Worm (Caenorhabditis elegans) whole organism, late embryonic: Measurements from ENCODE around the gene F02E11.3.
"Not testable (repeated sequence)": the region's sequence is repeated elsewhere in the genome, so short reads cannot be mapped to it uniquely, and the experiment has no call there.

Experiments used
- C08G9.2 ChIP-seq: sonication (generic microtip); optimal IDR thresholded peaks from 2 replicates; lab custom pipeline; 2016; ENCODE audit warnings: mild to moderate bottlenecking, missing genetic modification characterization, moderate library complexity, missing compliant biosample characterization
- T23F11.4 ChIP-seq: fragments of 200-800 bp; sonication (Bioruptor generic); optimal IDR thresholded peaks from 2 replicates; lab custom pipeline; 2018; ENCODE audit warnings: mild to moderate bottlenecking, missing genetic modification characterization, missing compliant biosample characterization
- Y22D7AL.16 ChIP-seq: sonication (generic microtip); optimal IDR thresholded peaks from 2 replicates; lab custom pipeline; 2016; ENCODE audit warnings: missing genetic modification characterization, missing compliant biosample characterization
- ahr-1 ChIP-seq: sonication (generic microtip); optimal IDR thresholded peaks from 2 replicates; lab custom pipeline; 2016; ENCODE audit warnings: missing genetic modification characterization, missing compliant biosample characterization
- ceh-14 ChIP-seq: sonication (generic microtip); optimal IDR thresholded peaks from 2 replicates; lab custom pipeline; 2016; ENCODE audit warnings: missing genotype, missing genetic modification characterization, missing compliant biosample characterization
- ceh-22 ChIP-seq: sonication (generic microtip); optimal IDR thresholded peaks from 2 replicates; lab custom pipeline; 2017; ENCODE audit warnings: missing biosample characterization, missing genetic modification characterization
- ceh-48 ChIP-seq: sonication (generic microtip); optimal IDR thresholded peaks from 2 replicates; lab custom pipeline; 2016; ENCODE audit warnings: missing genetic modification characterization, inconsistent platforms, missing compliant biosample characterization
- ceh-6 ChIP-seq: fragments of 200-800 bp; sonication (Bioruptor generic); optimal IDR thresholded peaks from 2 replicates; lab custom pipeline; 2018; ENCODE audit warnings: mild to moderate bottlenecking, missing genetic modification characterization, missing compliant biosample characterization
- ceh-9 ChIP-seq: sonication (generic microtip); optimal IDR thresholded peaks from 2 replicates; lab custom pipeline; 2016; ENCODE audit warnings: mild to moderate bottlenecking, missing genetic modification characterization, inconsistent platforms, missing compliant biosample characterization
- che-1 ChIP-seq: sonication (generic microtip); optimal IDR thresholded peaks from 2 replicates; lab custom pipeline; 2016; ENCODE audit warnings: mild to moderate bottlenecking, missing genetic modification characterization, missing compliant biosample characterization
- dmd-4 ChIP-seq: sonication (generic microtip); optimal IDR thresholded peaks from 2 replicates; lab custom pipeline; 2016; ENCODE audit warnings: borderline replicate concordance, missing genetic modification characterization, missing compliant biosample characterization
- dve-1 ChIP-seq: sonication (generic microtip); optimal IDR thresholded peaks from 2 replicates; lab custom pipeline; 2017; ENCODE audit warnings: antibody characterized with exemption, mild to moderate bottlenecking, missing genetic modification characterization, missing compliant biosample characterization
- elt-4 ChIP-seq: sonication (generic microtip); optimal IDR thresholded peaks from 2 replicates; lab custom pipeline; 2016; ENCODE audit warnings: missing genetic modification characterization, missing compliant biosample characterization
- eyg-1 ChIP-seq: sonication (generic microtip); optimal IDR thresholded peaks from 2 replicates; lab custom pipeline; 2016; ENCODE audit warnings: missing genotype, missing genetic modification characterization, missing compliant biosample characterization
- fkh-6 ChIP-seq: sonication (generic microtip); optimal IDR thresholded peaks from 2 replicates; lab custom pipeline; 2016; ENCODE audit warnings: missing genetic modification characterization, missing compliant biosample characterization
- gmeb-2 ChIP-seq: sonication (generic microtip); optimal IDR thresholded peaks from 2 replicates; lab custom pipeline; 2016; ENCODE audit warnings: missing genetic modification characterization, inconsistent platforms, missing compliant biosample characterization
- hlh-8 ChIP-seq: sonication (generic microtip); optimal IDR thresholded peaks from 2 replicates; lab custom pipeline; 2016; ENCODE audit warnings: missing genotype, missing genetic modification characterization, missing compliant biosample characterization
- lim-6 ChIP-seq: sonication (generic microtip); optimal IDR thresholded peaks from 2 replicates; lab custom pipeline; 2016; ENCODE audit warnings: missing genetic modification characterization, missing compliant biosample characterization
- madf-2 ChIP-seq: sonication (generic microtip); optimal IDR thresholded peaks from 2 replicates; lab custom pipeline; 2017; ENCODE audit warnings: missing genetic modification characterization, missing compliant biosample characterization
- mec-3 ChIP-seq: sonication (generic microtip); optimal IDR thresholded peaks from 2 replicates; lab custom pipeline; 2016; ENCODE audit warnings: borderline replicate concordance, missing genetic modification characterization, missing compliant biosample characterization
- nfya-1 ChIP-seq: sonication (generic microtip); optimal IDR thresholded peaks from 2 replicates; lab custom pipeline; 2017; ENCODE audit warnings: missing genetic modification characterization, mild to moderate bottlenecking, missing compliant biosample characterization, antibody characterized with exemption, moderate library complexity
- nhr-232 ChIP-seq: sonication (generic microtip); optimal IDR thresholded peaks from 2 replicates; lab custom pipeline; 2016; ENCODE audit warnings: missing genetic modification characterization, missing compliant biosample characterization
- pag-3 ChIP-seq: sonication (generic microtip); optimal IDR thresholded peaks from 2 replicates; lab custom pipeline; 2016; ENCODE audit warnings: missing compliant biosample characterization, missing genetic modification characterization, borderline replicate concordance
- pax-1 ChIP-seq: fragments of 150-350 bp; optimal IDR thresholded peaks from 2 replicates; lab custom pipeline; 2014; ENCODE audit warnings: missing biosample characterization, missing genetic modification characterization
- pha-2 ChIP-seq: sonication (generic microtip); optimal IDR thresholded peaks from 2 replicates; lab custom pipeline; 2017; ENCODE audit warnings: mild to moderate bottlenecking, missing genetic modification characterization, missing compliant biosample characterization
- pqm-1 ChIP-seq: sonication (generic microtip); optimal IDR thresholded peaks from 2 replicates; lab custom pipeline; 2016; ENCODE audit warnings: missing genetic modification characterization, missing compliant biosample characterization
- sdc-2 ChIP-seq: sonication (generic microtip); optimal IDR thresholded peaks from 2 replicates; lab custom pipeline; 2016; ENCODE audit warnings: missing genotype, missing genetic modification characterization, missing compliant biosample characterization
- sox-2 ChIP-seq: fragments of 200-800 bp; sonication (Bioruptor generic); IDR thresholded peaks from 2 replicates; pipeline ENCODE4 v1.3.6; 2022; ENCODE audit warnings: missing genetic modification reagents, missing genetic modification characterization, missing compliant biosample characterization
- sox-4 ChIP-seq: sonication (generic microtip); optimal IDR thresholded peaks from 2 replicates; lab custom pipeline; 2017; ENCODE audit warnings: mild to moderate bottlenecking, missing genetic modification characterization, inconsistent platforms, missing compliant biosample characterization
- tbx-2 ChIP-seq: sonication (generic microtip); optimal IDR thresholded peaks from 2 replicates; lab custom pipeline; 2016; ENCODE audit warnings: missing genetic modification characterization, missing compliant biosample characterization
- tbx-7 ChIP-seq: sonication (generic microtip); optimal IDR thresholded peaks from 2 replicates; lab custom pipeline; 2016; ENCODE audit warnings: missing genotype, missing genetic modification characterization, missing compliant biosample characterization
- ttx-3 ChIP-seq: sonication (generic microtip); optimal IDR thresholded peaks from 2 replicates; lab custom pipeline; 2016; ENCODE audit warnings: missing genetic modification reagents, missing genetic modification characterization, missing compliant biosample characterization
- unc-3 ChIP-seq, 2 experiments: fragments of 200-800 bp in 1 of 2; sonication (Bioruptor generic) in 1 of 2; sonication (generic microtip) in 1 of 2; conservative IDR thresholded peaks in 1 of 2; optimal IDR thresholded peaks in 1 of 2; 2 replicates each; pipeline versions ENCODE4 v1.3.6 to Lab custom; 2016 to 2022; ENCODE audit warnings: missing compliant biosample characterization in 2 of 2, missing genetic modification characterization in 2 of 2, missing genetic modification reagents in 1 of 2
- unc-42 ChIP-seq: sonication (generic microtip); optimal IDR thresholded peaks from 2 replicates; lab custom pipeline; 2016; ENCODE audit warnings: missing genotype, missing genetic modification characterization, missing compliant biosample characterization
- zip-5 ChIP-seq: sonication (generic microtip); optimal IDR thresholded peaks from 2 replicates; lab custom pipeline; 2016; ENCODE audit warnings: missing genetic modification characterization, missing compliant biosample characterization

The F02E11.3 gene

DNA sequence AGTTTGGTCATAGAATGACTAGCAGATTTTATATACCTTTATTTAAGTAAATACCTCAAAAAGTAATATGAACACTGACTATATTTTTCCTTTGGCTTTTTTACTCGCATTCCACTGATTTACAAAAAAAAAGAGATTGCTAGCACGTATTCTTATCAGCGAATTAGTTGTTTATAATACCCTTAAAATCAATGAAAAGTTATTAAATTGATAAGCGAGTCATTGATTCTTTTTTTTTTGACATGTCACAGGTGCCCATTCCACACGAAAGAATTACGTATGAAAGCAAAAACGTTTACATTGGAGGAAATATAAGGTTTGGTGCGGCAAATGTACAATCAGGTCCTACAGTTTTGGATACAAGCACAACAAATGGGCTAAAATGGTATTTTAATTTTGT is 20.4 kb upstream of the F02E11.3 start, which contains the start of gene btb-17 (continued):
- TF ChIP-seq ahr-1 (tag; lab: Kevin White, UChicago): no peak

DNA sequence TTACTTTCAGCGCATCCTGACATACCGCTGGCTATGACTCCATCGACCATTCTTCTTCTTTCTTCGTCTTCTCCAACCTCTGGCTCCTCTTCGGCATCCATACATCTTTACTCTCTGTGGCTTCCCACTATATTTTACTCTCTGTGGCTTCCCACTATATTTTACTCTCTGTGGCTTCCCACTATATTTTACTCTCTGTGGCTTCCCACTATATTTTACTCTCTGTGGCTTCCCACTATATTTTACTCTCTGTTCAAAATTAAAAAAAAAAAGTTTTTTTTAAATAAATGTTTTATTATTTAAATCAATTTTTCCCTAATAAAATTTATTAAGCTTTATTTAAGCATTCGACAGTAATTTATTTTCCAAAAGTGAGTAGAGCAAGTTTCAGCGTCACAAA is 15.7 kb upstream of the F02E11.3 start, which contains the start of gene F39E9.14:
F39E9.14 (minus strand) TSS at position 101 of the 400 bp plus-strand sequence.
- not testable (repeated sequence) for TF ChIP-seq sox-4 (tag; lab: Kevin White, UChicago); ceh-9; pqm-1 (tag; lab: Kevin White, UChicago)
- TF ChIP-seq, all 69 proteins: peak for 0; not testable (repeated sequence) for 69

DNA sequence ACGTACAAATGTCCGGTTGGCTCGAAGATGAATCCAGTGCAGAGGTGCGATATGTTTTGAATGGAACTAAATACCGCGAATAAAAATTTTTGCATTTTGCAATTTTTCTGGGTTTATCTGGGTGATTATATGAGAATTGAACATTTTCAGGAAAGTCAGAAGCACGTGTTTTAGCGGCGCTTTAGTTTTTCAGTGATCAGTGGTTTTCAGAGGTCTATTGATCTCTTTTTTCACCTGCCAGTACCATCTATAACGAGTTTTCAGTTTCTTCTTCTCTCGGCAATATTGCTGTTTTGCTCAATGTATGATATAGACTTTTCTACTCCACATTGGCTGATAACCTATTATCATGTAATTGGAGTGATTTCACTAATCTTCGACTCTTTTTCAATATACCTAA is 12.2 kb upstream of the F02E11.3 start, which contains the start of gene sri-63:
sri-63 (plus strand) TSS at position 301 of the 400 bp plus-strand sequence.
- TF ChIP-seq sox-4 (tag; lab: Kevin White, UChicago) (no peak), sox-2 (GFP tag; lab: Robert Waterston, UW) (no peak), unc-42 (tag; lab: Kevin White, UChicago) (no peak), ceh-6 (no peak), ceh-14 (no peak), pag-3 (no peak), ttx-3 (tag; lab: Kevin White, UChicago) (no peak), unc-3 (GFP tag; conservative IDR thresholded peaks at IDR 0.05; lab: Robert Waterston, UW) (no peak), unc-3 (tag; optimal IDR thresholded peaks at IDR 0.05; lab: Kevin White, UChicago) (no peak), che-1 (no peak), C08G9.2 (tag; lab: Kevin White, UChicago) (no peak)

DNA sequence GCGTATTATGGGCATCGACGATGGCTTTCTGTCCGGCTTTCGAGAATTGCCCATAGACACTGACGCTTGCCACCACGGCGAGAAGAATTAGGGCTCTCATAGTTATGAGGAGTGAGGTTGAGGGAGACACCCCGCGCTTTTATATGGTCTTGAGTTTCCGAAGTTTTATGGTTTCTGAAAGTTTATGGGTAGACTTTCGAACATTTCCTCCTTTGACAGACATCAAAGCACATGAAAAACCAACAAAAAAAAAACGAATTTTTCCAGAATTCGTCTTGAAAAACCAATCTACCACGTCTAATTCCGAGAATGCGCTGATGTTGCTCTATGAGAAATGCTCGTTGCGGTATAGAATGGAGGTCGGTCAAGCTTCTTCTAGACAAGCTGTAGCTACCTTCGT is 9.7 kb upstream of the F02E11.3 start, which contains the start of gene scl-15:
scl-15 (minus strand) TSS at position 101 of the 400 bp plus-strand sequence.
- TF ChIP-seq ahr-1 (tag; lab: Kevin White, UChicago) (no peak), nfya-1 (no peak), ceh-48 (tag; lab: Kevin White, UChicago) (no peak), sdc-2 (no peak), ceh-22 (tag; lab: Kevin White, UChicago) (no peak), lim-6 (tag; lab: Kevin White, UChicago) (no peak), fkh-6 (tag; lab: Kevin White, UChicago) (no peak), T23F11.4 (no peak), C08G9.2 (tag; lab: Kevin White, UChicago) (no peak)

DNA sequence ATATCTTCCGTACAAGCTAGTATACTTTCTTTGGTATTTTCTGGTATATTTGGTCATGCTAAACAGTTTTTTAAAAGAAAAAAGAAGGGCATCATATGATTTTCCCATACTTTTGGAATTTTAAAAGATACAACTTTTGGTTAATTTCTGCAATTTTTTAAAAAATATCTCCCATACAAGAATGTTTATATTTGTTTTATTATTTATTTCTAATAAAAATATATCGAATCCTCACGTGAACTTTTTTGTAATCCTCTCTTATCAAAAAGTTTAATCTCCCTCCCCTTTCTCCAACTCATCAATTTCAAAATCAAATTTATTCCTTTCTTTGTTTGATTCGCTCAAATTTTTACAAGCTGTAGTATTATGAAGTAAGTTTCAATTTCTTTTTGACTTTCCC is 7.5 kb upstream of the F02E11.3 start, which contains the start of gene nep-13:
nep-13 (plus strand) TSS at position 301 of the 400 bp plus-strand sequence.
- TF ChIP-seq unc-3 (GFP tag; conservative IDR thresholded peaks at IDR 0.05; lab: Robert Waterston, UW) (no peak), unc-3 (tag; optimal IDR thresholded peaks at IDR 0.05; lab: Kevin White, UChicago) (no peak), nhr-232 (tag; lab: Kevin White, UChicago) (no peak), tbx-2 (no peak), che-1 (no peak), hlh-8 (tag; lab: Kevin White, UChicago) (no peak), ttx-3 (tag; lab: Kevin White, UChicago) (no peak), pax-1 (tag; lab: Kevin White, UChicago) (no peak), sox-4 (tag; lab: Kevin White, UChicago) (no peak), C08G9.2 (tag; lab: Kevin White, UChicago) (no peak), elt-4 (no peak), madf-2 (tag; lab: Kevin White, UChicago) (no peak), tbx-7 (tag; lab: Kevin White, UChicago) (no peak), dve-1 (no peak), gmeb-2 (tag; lab: Kevin White, UChicago) (no peak)
- TF ChIP-seq, all 69 proteins: peak for 0

DNA sequence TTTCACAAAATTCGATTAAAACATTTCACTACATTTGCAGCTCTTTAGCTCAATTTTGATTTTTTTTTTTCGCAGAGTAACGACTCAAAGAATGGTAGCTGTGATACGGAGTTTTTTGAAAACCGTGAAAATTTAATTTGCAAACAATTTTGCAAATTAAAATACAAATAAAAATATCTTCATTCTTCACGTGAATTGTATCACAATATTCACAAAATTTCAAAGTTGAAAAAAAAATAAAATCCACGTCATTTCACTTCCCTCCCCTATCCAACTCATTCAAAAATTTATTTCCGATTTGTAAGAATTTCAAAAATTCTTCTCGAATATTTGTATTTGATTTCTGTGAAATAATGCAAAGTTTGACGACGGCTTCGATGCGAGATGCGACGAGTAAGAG is 3.8 kb upstream of the F02E11.3 start, which contains the start of gene wht-4:
wht-4 (plus strand) TSS at position 301 of the 400 bp plus-strand sequence.
- TF ChIP-seq madf-2 (tag; lab: Kevin White, UChicago): no peak
- TF ChIP-seq unc-42 (tag; lab: Kevin White, UChicago): no peak
- TF ChIP-seq Y22D7AL.16 (tag; lab: Kevin White, UChicago): no peak
- no peak for TF ChIP-seq ahr-1 (tag; lab: Kevin White, UChicago)
- TF ChIP-seq zip-5: no peak
- no peak for TF ChIP-seq elt-4
- no peak for TF ChIP-seq mec-3 (tag; lab: Kevin White, UChicago)
- no peak for TF ChIP-seq nhr-232 (tag; lab: Kevin White, UChicago)
- no peak for TF ChIP-seq pha-2 (tag; lab: Kevin White, UChicago)
- no peak for TF ChIP-seq eyg-1 (tag; lab: Kevin White, UChicago)
- TF ChIP-seq dmd-4 (tag; lab: Kevin White, UChicago): no peak
- TF ChIP-seq C08G9.2 (tag; lab: Kevin White, UChicago): no peak
